Worm (Caenorhabditis elegans) whole organism, early embryonic: ENCODE results near the gene cbp-1.

Experiments used
- B0310.2 ChIP-seq: sonication (generic microtip); optimal IDR thresholded peaks from 2 replicates; lab custom pipeline; 2016; ENCODE audit warnings: mild to moderate bottlenecking, missing genetic modification characterization, missing compliant biosample characterization
- aly-1 ChIP-seq: sonication (generic microtip); optimal IDR thresholded peaks from 2 replicates; lab custom pipeline; 2016; ENCODE audit warnings: missing genetic modification characterization, missing compliant biosample characterization
- ama-1 ChIP-seq: fragments of 150-350 bp; optimal IDR thresholded peaks from 2 replicates; lab custom pipeline; 2014
- ets-7 ChIP-seq: sonication (generic microtip); optimal IDR thresholded peaks from 2 replicates; lab custom pipeline; 2016; ENCODE audit warnings: missing genotype, missing genetic modification characterization, missing compliant biosample characterization
- flt-1 ChIP-seq: fragments of 200-800 bp; sonication (Bioruptor generic); IDR thresholded peaks from 2 replicates; pipeline ENCODE4 v1.3.6; 2022; ENCODE audit warnings: missing genetic modification characterization, missing compliant biosample characterization
- hmg-4 ChIP-seq: fragments of 200-800 bp; sonication (Bioruptor generic); optimal IDR thresholded peaks from 2 replicates; lab custom pipeline; 2018; ENCODE audit warnings: mild to moderate bottlenecking, missing genetic modification characterization, missing compliant biosample characterization
- pes-1 ChIP-seq: fragments of 200-800 bp; sonication (Bioruptor generic); IDR thresholded peaks from 2 replicates; pipeline ENCODE4 v1.3.6; 2022; ENCODE audit warnings: missing genetic modification reagents, missing genetic modification characterization, missing compliant biosample characterization
- sea-1 ChIP-seq: fragments of 200-800 bp; sonication (Bioruptor generic); conservative IDR thresholded peaks from 2 replicates; pipeline ENCODE4 v1.3.6; 2022; ENCODE audit warnings: missing genetic modification characterization, missing compliant biosample characterization
- tra-4 ChIP-seq: sonication (generic microtip); optimal IDR thresholded peaks from 2 replicates; lab custom pipeline; 2017; ENCODE audit warnings: missing genetic modification characterization, missing compliant biosample characterization

DNA sequence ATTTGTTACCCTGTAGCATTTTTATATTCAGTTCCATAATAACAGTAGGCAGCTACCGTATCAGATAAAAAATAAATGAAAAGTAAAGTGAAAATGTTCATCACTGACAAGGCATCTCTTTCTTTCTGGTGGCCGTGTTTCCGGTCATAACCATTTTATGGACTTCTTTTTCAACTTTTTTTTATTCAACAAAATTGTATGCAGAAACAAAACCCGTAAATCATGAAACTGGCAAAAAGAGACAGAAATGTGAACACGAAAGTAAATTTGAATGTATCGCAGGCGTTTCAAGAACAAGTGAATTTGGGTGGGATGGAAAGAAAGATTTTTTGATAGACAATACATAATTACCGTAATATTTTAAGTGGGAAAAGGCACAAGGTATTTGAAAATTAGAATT is 41.2 kb upstream of the cbp-1 start, which contains the start of gene clec-162:
- TF ChIP-seq B0310.2 (tag; lab: Kevin White, UChicago) (no peak), ets-7 (tag; lab: Kevin White, UChicago) (no peak), pes-1 (GFP tag; lab: Robert Waterston, UW) (no peak), ama-1 (lab: Kevin White, UChicago) (no peak), flt-1 (GFP tag; lab: Robert Waterston, UW) (no peak), tra-4 (tag; lab: Kevin White, UChicago) (no peak), aly-1 (tag; lab: Kevin White, UChicago) (no peak), sea-1 (GFP tag; lab: Robert Waterston, UW) (no peak), hmg-4 (GFP tag; lab: Kevin White, UChicago) (no peak)
